Worm (Caenorhabditis elegans): ENCODE results near the gene his-3.

Gene his-3

DNA sequence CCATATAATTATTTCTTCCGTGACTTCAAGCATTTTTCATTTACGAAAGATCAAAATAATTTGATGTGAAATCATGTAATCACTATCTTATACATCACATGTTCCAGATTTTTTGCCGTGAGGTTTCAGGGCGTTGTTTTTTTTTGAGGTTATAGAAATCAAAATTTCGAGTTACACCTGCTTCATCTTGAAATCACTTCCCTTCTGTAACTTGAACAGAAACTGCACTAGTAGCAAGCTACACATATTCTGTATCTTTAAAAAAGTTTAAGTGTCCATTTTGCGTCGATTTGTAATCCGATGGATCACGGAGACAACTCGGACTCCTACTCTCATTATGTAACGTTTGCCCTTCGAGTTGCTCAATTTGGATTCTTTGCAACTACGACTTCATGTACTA, 50.1 kb downstream of the his-3 start, which contains the start of gene F22B8.3:
TSS of gene F22B8.3 (plus strand) at position 301 of the 400 bp plus-strand sequence.
- no peak for TF ChIP-seq ceh-24 (tag; optimal IDR thresholded peaks at IDR 0.05)
- TF ChIP-seq fax-1 (tag; optimal IDR thresholded peaks at IDR 0.05) = no peak
- no peak for TF ChIP-seq unc-42 (tag; optimal IDR thresholded peaks at IDR 0.05)
- no peak for TF ChIP-seq odd-2 (tag; optimal IDR thresholded peaks at IDR 0.05)
- no peak for TF ChIP-seq pqm-1 (tag; optimal IDR thresholded peaks at IDR 0.05)

All from whole organism, late embryonic.